Fruit fly (Drosophila melanogaster) whole organism, embryonic: ENCODE data around the gene hob.
A peak's percentile ranks its signal among the peaks of the same experiment; 100 is the strongest.

ENCODE experiments used
- Abd-B ChIP-seq: fragments of 200-800 bp; sonication (Bioruptor generic); optimal IDR thresholded peaks from 2 replicates; lab custom pipeline; 2018; ENCODE audit warnings: missing biosample characterization, mild to moderate bottlenecking, missing genetic modification characterization, moderate library complexity
- Ada2b ChIP-seq: fragments of 200-800 bp; sonication (Bioruptor generic); IDR thresholded peaks from 2 replicates; pipeline ENCODE4 v1.3.6; 2022; ENCODE audit warnings: missing biosample characterization, missing genetic modification characterization
- CG10565 ChIP-seq: fragments of 200-800 bp; sonication (Bioruptor generic); optimal IDR thresholded peaks from 3 replicates; lab custom pipeline; 2016; ENCODE audit warnings: missing biosample characterization, mild to moderate bottlenecking, missing genetic modification characterization
- CG10959 ChIP-seq: fragments of 200-800 bp; sonication (Bioruptor generic); IDR thresholded peaks from 2 replicates; pipeline ENCODE4 v1.3.6; 2022; ENCODE audit warnings: missing biosample characterization, missing genetic modification characterization
- CG11504 ChIP-seq: fragments of 200-800 bp; sonication (Bioruptor generic); optimal IDR thresholded peaks from 3 replicates; lab custom pipeline; 2019; ENCODE audit warnings: missing biosample characterization, mild to moderate bottlenecking, missing genetic modification characterization, moderate library complexity
- CG11695 ChIP-seq: fragments of 200-800 bp; sonication (Bioruptor generic); IDR thresholded peaks from 3 replicates; pipeline ENCODE4 v1.3.6; 2022; ENCODE audit warnings: missing biosample characterization, missing genetic modification characterization
- CG1603 ChIP-seq: fragments of 200-800 bp; sonication (Bioruptor generic); optimal IDR thresholded peaks from 2 replicates; lab custom pipeline; 2019; ENCODE audit warnings: missing biosample characterization, mild to moderate bottlenecking, missing genetic modification characterization, moderate library complexity
- CG17802 ChIP-seq: fragments of 200-800 bp; sonication (Bioruptor generic); optimal IDR thresholded peaks from 2 replicates; lab custom pipeline; 2018; ENCODE audit warnings: missing biosample characterization, mild to moderate bottlenecking, missing genetic modification characterization, moderate library complexity
- CG1792 ChIP-seq: fragments of 200-800 bp; sonication (Bioruptor generic); optimal IDR thresholded peaks from 2 replicates; lab custom pipeline; 2016; ENCODE audit warnings: missing biosample characterization, missing genetic modification characterization
- CG18262 ChIP-seq: fragments of 200-800 bp; optimal IDR thresholded peaks from 3 replicates; lab custom pipeline; 2019; ENCODE audit warnings: missing biosample characterization, mild to moderate bottlenecking, missing genetic modification characterization, moderate library complexity
- CG33557 ChIP-seq: fragments of 200-800 bp; sonication (Bioruptor generic); optimal IDR thresholded peaks from 2 replicates; lab custom pipeline; 2019; ENCODE audit warnings: missing biosample characterization, mild to moderate bottlenecking, missing genetic modification characterization, moderate library complexity
- CG3726 ChIP-seq: fragments of 200-800 bp; sonication (Bioruptor generic); IDR thresholded peaks from 3 replicates; pipeline ENCODE4, ENCODE4 v1.3.6; 2022; ENCODE audit warnings: missing biosample characterization, missing genetic modification characterization
- CG3838 ChIP-seq: fragments of 200-800 bp; sonication (Bioruptor generic); optimal IDR thresholded peaks from 3 replicates; lab custom pipeline; 2016; ENCODE audit warnings: missing biosample characterization, missing genetic modification characterization
- CG4282 ChIP-seq: fragments of 200-800 bp; sonication (Bioruptor generic); optimal IDR thresholded peaks from 2 replicates; lab custom pipeline; 2016; ENCODE audit warnings: missing biosample characterization, missing genetic modification characterization
- CG4730 ChIP-seq: fragments of 200-800 bp; sonication (Bioruptor generic); IDR thresholded peaks from 2 replicates; pipeline ENCODE4 v1.3.6; 2022; ENCODE audit warnings: missing biosample characterization, missing genetic modification characterization
- CG6689 ChIP-seq: fragments of 200-800 bp; sonication (Bioruptor generic); IDR thresholded peaks from 2 replicates; pipeline ENCODE4 v1.3.6; 2022; ENCODE audit warnings: missing biosample characterization, missing genetic modification characterization
- CG7372 ChIP-seq: fragments of 200-800 bp; sonication (Bioruptor generic); IDR thresholded peaks from 2 replicates; pipeline ENCODE4 v1.3.6; 2022; ENCODE audit warnings: missing biosample characterization, missing genetic modification characterization
- Drgx ChIP-seq: fragments of 200-800 bp; sonication (Bioruptor generic); IDR thresholded peaks from 2 replicates; pipeline ENCODE4 v1.3.6; 2022; ENCODE audit warnings: missing biosample characterization, missing genetic modification characterization
- Eip74EF ChIP-seq, 2 experiments: fragments of 200-800 bp in 1 of 2; fragments of >200 bp in 1 of 2; sonication (Bioruptor generic) in 1 of 2; optimal IDR thresholded peaks; 2 replicates each; lab custom pipeline; 2017 to 2019; ENCODE audit warnings: missing biosample characterization in 2 of 2, missing genetic modification characterization in 2 of 2, mild to moderate bottlenecking in 1 of 2, moderate library complexity in 1 of 2
- Fer1 ChIP-seq: fragments of 200-800 bp; sonication (Bioruptor generic); optimal IDR thresholded peaks from 2 replicates; lab custom pipeline; 2017; ENCODE audit warnings: missing biosample characterization, mild to moderate bottlenecking, missing genetic modification characterization
- H2.0 ChIP-seq: fragments of 200-800 bp; sonication (Bioruptor generic); IDR thresholded peaks from 2 replicates; pipeline ENCODE4 v1.3.6; 2022; ENCODE audit warnings: missing biosample characterization, missing genetic modification characterization
- Kr ChIP-seq: fragments of 200-800 bp; sonication (Bioruptor generic); optimal IDR thresholded peaks from 2 replicates; lab custom pipeline; 2017; ENCODE audit warnings: missing biosample characterization, mild to moderate bottlenecking, missing genetic modification characterization
- Max ChIP-seq: fragments of 200-800 bp; sonication (Bioruptor generic); optimal IDR thresholded peaks from 2 replicates; lab custom pipeline; 2016; ENCODE audit warnings: missing biosample characterization, mild to moderate bottlenecking, missing genetic modification characterization
- Med ChIP-seq: fragments of 200-800 bp; sonication (Bioruptor generic); peaks from one replicate; lab custom pipeline; 2016; ENCODE audit warnings: missing biosample characterization, missing genetic modification characterization, mild to moderate bottlenecking, inconsistent platforms, moderate library complexity
- PHDP ChIP-seq: fragments of 200-800 bp; sonication (Bioruptor generic); optimal IDR thresholded peaks from 3 replicates; lab custom pipeline; 2018; ENCODE audit warnings: missing biosample characterization, mild to moderate bottlenecking, missing genetic modification characterization, moderate library complexity
- Ptx1 ChIP-seq: fragments of 200-800 bp; sonication (Bioruptor generic); IDR thresholded peaks from 2 replicates; pipeline ENCODE4 v1.3.6; 2022; ENCODE audit warnings: missing biosample characterization, missing genetic modification characterization
- Xrp1 ChIP-seq: fragments of 200-800 bp; sonication (Bioruptor generic); IDR thresholded peaks from 2 replicates; pipeline ENCODE4 v1.3.6; 2022; ENCODE audit warnings: missing biosample characterization, missing genetic modification characterization
- abd-A ChIP-seq: fragments of 200-800 bp; sonication (Bioruptor generic); optimal IDR thresholded peaks from 3 replicates; lab custom pipeline; 2019; ENCODE audit warnings: missing biosample characterization, mild to moderate bottlenecking, missing genetic modification characterization, moderate library complexity
- al ChIP-seq: fragments of 200-800 bp; sonication (Bioruptor generic); IDR thresholded peaks from 2 replicates; pipeline ENCODE4 v1.3.6; 2022; ENCODE audit warnings: missing biosample characterization, missing genetic modification characterization
- chinmo ChIP-seq: fragments of 200-800 bp; sonication (Bioruptor generic); IDR thresholded peaks from 4 replicates; pipeline ENCODE4 v1.3.6; 2022; ENCODE audit warnings: missing biosample characterization, missing genetic modification characterization; ENCODE audit not compliant: partially characterized antibody
- corto ChIP-seq: fragments of 200-800 bp; sonication (Bioruptor generic); optimal IDR thresholded peaks from 2 replicates; lab custom pipeline; 2016; ENCODE audit warnings: missing biosample characterization, mild to moderate bottlenecking, missing genetic modification characterization, moderate library complexity
- dmrt99B ChIP-seq: fragments of 200-800 bp; sonication (Bioruptor generic); optimal IDR thresholded peaks from 2 replicates; lab custom pipeline; 2018; ENCODE audit warnings: missing biosample characterization, mild to moderate bottlenecking, missing genetic modification characterization, moderate library complexity
- gem ChIP-seq: fragments of 200-800 bp; sonication (Bioruptor generic); optimal IDR thresholded peaks from 2 replicates; lab custom pipeline; 2019; ENCODE audit warnings: missing biosample characterization, mild to moderate bottlenecking, missing genetic modification characterization, moderate library complexity
- lbe ChIP-seq: fragments of 200-800 bp; sonication (Bioruptor generic); optimal IDR thresholded peaks from 2 replicates; lab custom pipeline; 2016; ENCODE audit warnings: missing biosample characterization, mild to moderate bottlenecking, missing genetic modification characterization
- maf-S ChIP-seq: fragments of 200-800 bp; sonication (Bioruptor generic); optimal IDR thresholded peaks from 2 replicates; lab custom pipeline; 2016; ENCODE audit warnings: missing biosample characterization, missing genetic modification characterization
- nmo ChIP-seq: fragments of 200-800 bp; sonication (Bioruptor generic); optimal IDR thresholded peaks from 2 replicates; lab custom pipeline; 2018; ENCODE audit warnings: missing biosample characterization, mild to moderate bottlenecking, missing genetic modification characterization, moderate library complexity
- nom ChIP-seq: fragments of 200-800 bp; sonication (Bioruptor generic); optimal IDR thresholded peaks from 2 replicates; lab custom pipeline; 2017; ENCODE audit warnings: missing biosample characterization, missing genetic modification characterization, mild to moderate bottlenecking, moderate library complexity, missing genetic modification reagents
- oc ChIP-seq: fragments of 200-800 bp; sonication (Bioruptor generic); optimal IDR thresholded peaks from 2 replicates; lab custom pipeline; 2018; ENCODE audit warnings: missing biosample characterization, mild to moderate bottlenecking, missing genetic modification characterization, moderate library complexity
- pb ChIP-seq: fragments of 200-800 bp; sonication (Bioruptor generic); optimal IDR thresholded peaks from 3 replicates; lab custom pipeline; 2016; ENCODE audit warnings: missing biosample characterization, missing genetic modification characterization
- phol ChIP-seq: fragments of 200-800 bp; sonication (Bioruptor generic); optimal IDR thresholded peaks from 3 replicates; lab custom pipeline; 2018; ENCODE audit warnings: missing biosample characterization, mild to moderate bottlenecking, missing genetic modification characterization, moderate library complexity
- row ChIP-seq: fragments of 200-800 bp; sonication (Bioruptor generic); IDR thresholded peaks from 3 replicates; pipeline ENCODE4 v1.3.6; 2022; ENCODE audit warnings: missing biosample characterization, missing genetic modification characterization
- sd ChIP-seq: fragments of 200-800 bp; sonication (Bioruptor generic); optimal IDR thresholded peaks from 3 replicates; lab custom pipeline; 2018; ENCODE audit warnings: missing biosample characterization, mild to moderate bottlenecking, missing genetic modification characterization, moderate library complexity
- sens ChIP-seq: fragments of 200-800 bp; sonication (Bioruptor generic); peaks from one replicate; lab custom pipeline; 2016; ENCODE audit warnings: missing biosample characterization, missing genetic modification characterization
- so ChIP-seq: fragments of 200-800 bp; sonication (Bioruptor generic); IDR thresholded peaks from 3 replicates; pipeline ENCODE4 v1.3.6; 2022; ENCODE audit warnings: missing biosample characterization, missing genetic modification characterization
- tll ChIP-seq, 2 experiments: fragments of 200-800 bp in 1 of 2; fragments of >200 bp in 1 of 2; sonication (Bioruptor generic) in 1 of 2; optimal IDR thresholded peaks; 2 replicates each; lab custom pipeline; 2017 to 2019; ENCODE audit warnings: missing biosample characterization in 2 of 2, missing genetic modification characterization in 2 of 2, mild to moderate bottlenecking in 1 of 2, moderate library complexity in 1 of 2
- unpg ChIP-seq: fragments of 200-800 bp; sonication (Bioruptor generic); optimal IDR thresholded peaks from 3 replicates; lab custom pipeline; 2018; ENCODE audit warnings: missing biosample characterization, mild to moderate bottlenecking, missing genetic modification characterization, moderate library complexity
- vvl ChIP-seq: fragments of 200-800 bp; sonication (Bioruptor generic); IDR thresholded peaks from 2 replicates; pipeline ENCODE4 v1.3.6; 2022; ENCODE audit warnings: missing biosample characterization, missing genetic modification characterization
- zfh1 ChIP-seq: fragments of 200-800 bp; sonication (Bioruptor generic); IDR thresholded peaks from 3 replicates; pipeline ENCODE4 v1.3.6; 2022; ENCODE audit warnings: missing biosample characterization, missing genetic modification characterization

Gene hob

dm6 chr3L:3261642-3262041 is 42.9 kb upstream of the hob start:
- TF ChIP-seq Eip74EF (GFP tag; optimal IDR thresholded peaks at IDR 0.05; lab: Kevin White, UChicago) = peak in 1 of 2 experiments; percentile 66
- TF ChIP-seq chinmo (GFP tag; lab: Robert Waterston, UW) = 0 out of 4 replicates have a peak, but pooled peaks have one; percentile 54
- no peak for TF ChIP-seq al
- TF ChIP-seq Fer1 (GFP tag; lab: Kevin White, UChicago) = no peak
- TF ChIP-seq abd-A (tag; lab: Kevin White, UChicago) = peak; percentile 3
- peak; percentile 46 for TF ChIP-seq sd
- TF ChIP-seq oc (tag; lab: Kevin White, UChicago) = peak; percentile 1
- 0 out of 2 replicates have a peak, but pooled peaks have one; percentile 26 for TF ChIP-seq vvl (GFP tag; lab: Robert Waterston, UW)

dm6 chr3L:3259703-3260102 is 41.0 kb upstream of the hob start:
- TF ChIP-seq maf-S (GFP tag; lab: Kevin White, UChicago) = no peak
- TF ChIP-seq gem (tag; lab: Kevin White, UChicago) = peak; percentile 24
- TF ChIP-seq CG4282 (GFP tag; lab: Kevin White, UChicago) = no peak
- TF ChIP-seq Drgx (GFP tag; lab: Robert Waterston, UW) = peak; percentile 92
- no peak for TF ChIP-seq Max (GFP tag; lab: Kevin White, UChicago)
- TF ChIP-seq Med (GFP tag; lab: Kevin White, UChicago) = peak; percentile 50
- TF ChIP-seq Abd-B (GFP tag; lab: Kevin White, UChicago) = no peak
- peak; percentile 89 for TF ChIP-seq nom (GFP tag; lab: Kevin White, UChicago)
- TF ChIP-seq Kr (GFP tag; lab: Kevin White, UChicago) = no peak
- TF ChIP-seq lbe = peak; percentile 49
- TF ChIP-seq sens (GFP tag; lab: Kevin White, UChicago) = peak; percentile 72
- no peak for TF ChIP-seq H2.0
- TF ChIP-seq CG6689 (GFP tag; lab: Robert Waterston, UW) = 0 out of 2 replicates have a peak, but pooled peaks have one; percentile 18
- no peak for TF ChIP-seq CG3838 (GFP tag; lab: Kevin White, UChicago)
- TF ChIP-seq row = 0 out of 3 replicates have a peak, but pooled peaks have one; percentile 11
- TF ChIP-seq CG4730 (GFP tag; lab: Robert Waterston, UW) = 0 out of 2 replicates have a peak, but pooled peaks have one; percentile 27
- TF ChIP-seq CG33557 (GFP tag; lab: Kevin White, UChicago) = no peak
- TF ChIP-seq so = no peak
- TF ChIP-seq corto = peak; percentile 20
- peak; percentile 12 for TF ChIP-seq CG11504
- 0 out of 3 replicates have a peak, but pooled peaks have one; percentile 16 for TF ChIP-seq CG11695 (GFP tag; lab: Robert Waterston, UW)
- TF ChIP-seq CG18262 (tag; lab: Kevin White, UChicago) = peak; percentile 1
- peak; percentile 1 for TF ChIP-seq dmrt99B
- TF ChIP-seq PHDP (tag; lab: Kevin White, UChicago) = no peak
- TF ChIP-seq unpg (GFP tag; lab: Kevin White, UChicago) = peak; percentile 7
- peak; percentile 24 for TF ChIP-seq CG1603
- TF ChIP-seq CG17802 (tag; lab: Kevin White, UChicago) = no peak
- no peak for TF ChIP-seq CG10959 (GFP tag; lab: Robert Waterston, UW)
- TF ChIP-seq tll (GFP tag; optimal IDR thresholded peaks at IDR 0.05; lab: Kevin White, UChicago) = no peak
- peak; percentile 45; the same call in 1 of the 2 replicates for TF ChIP-seq Xrp1
- TF ChIP-seq CG10565 (GFP tag; lab: Kevin White, UChicago) = no peak
- no peak for TF ChIP-seq CG3726
- no peak for TF ChIP-seq zfh1 (GFP tag; lab: Robert Waterston, UW)
- TF ChIP-seq phol (tag; lab: Kevin White, UChicago) = peak; percentile 9
- peak; percentile 5 for TF ChIP-seq nmo (GFP tag; lab: Kevin White, UChicago)
- no peak for TF ChIP-seq CG1792 (GFP tag; lab: Kevin White, UChicago)
- TF ChIP-seq CG7372 (GFP tag; lab: Robert Waterston, UW) = no peak
- no peak for TF ChIP-seq Fer1 (GFP tag; lab: Kevin White, UChicago)
- peak; percentile 42; the same call in 1 of the 2 replicates for TF ChIP-seq Ada2b (GFP tag; lab: Robert Waterston, UW)
- no peak for TF ChIP-seq pb (GFP tag; lab: Kevin White, UChicago)
- TF ChIP-seq Ptx1 (GFP tag; lab: Robert Waterston, UW) = 0 out of 2 replicates have a peak, but pooled peaks have one; percentile 10
